Fruit fly (Drosophila melanogaster): ENCODE measurements around the gene CG8117.

- TF ChIP-seq ttk (optimal IDR thresholded peaks at IDR 0.05), result no peak
- no peak for TF ChIP-seq insv (optimal IDR thresholded peaks at IDR 0.05)
These were observed 33.1 kb upstream of the CG8117 start for dm6 chrX:15610957-15611356.

Data from Kc167 (cell line).